Worm (Caenorhabditis elegans) whole organism, mixed stage, embryonic: ENCODE results near the gene rad-54.L2.

Experiments used
- M03D4.4 ChIP-seq: sonication (generic microtip); optimal IDR thresholded peaks from 2 replicates; lab custom pipeline; 2017; ENCODE audit warnings: mild to moderate bottlenecking, missing genetic modification characterization, missing compliant biosample characterization
- bed-3 ChIP-seq: fragments of 200-800 bp; sonication (Bioruptor generic); optimal IDR thresholded peaks from 3 replicates; lab custom pipeline; 2018; ENCODE audit warnings: mild to moderate bottlenecking, missing genetic modification characterization, moderate library complexity, missing compliant biosample characterization
- blmp-1 ChIP-seq: fragments of 150-350 bp; optimal IDR thresholded peaks from 2 replicates; lab custom pipeline; 2014; ENCODE audit warnings: missing biosample characterization, missing genetic modification characterization
- ceh-39 ChIP-seq: fragments of 150-350 bp; optimal IDR thresholded peaks from 2 replicates; lab custom pipeline; 2014; ENCODE audit warnings: missing biosample characterization, missing genetic modification characterization
- ceh-43 ChIP-seq: fragments of 200-800 bp; sonication (Bioruptor generic); optimal IDR thresholded peaks from 2 replicates; lab custom pipeline; 2018; ENCODE audit warnings: mild to moderate bottlenecking, missing genetic modification characterization, moderate library complexity, missing compliant biosample characterization
- ceh-83 ChIP-seq: fragments of 200-800 bp; sonication (Bioruptor generic); optimal IDR thresholded peaks from 2 replicates; lab custom pipeline; 2018; ENCODE audit warnings: mild to moderate bottlenecking, missing genetic modification characterization, missing compliant biosample characterization
- ces-1 ChIP-seq: fragments of 150-350 bp; optimal IDR thresholded peaks from 2 replicates; lab custom pipeline; 2014; ENCODE audit warnings: missing biosample characterization, missing genetic modification reagents, missing genetic modification characterization
- cnd-1 ChIP-seq: fragments of 200-800 bp; sonication (Bioruptor generic); optimal IDR thresholded peaks from 2 replicates; lab custom pipeline; 2018; ENCODE audit warnings: mild to moderate bottlenecking, missing genetic modification characterization, missing compliant biosample characterization
- elt-1 ChIP-seq: sonication (generic microtip); optimal IDR thresholded peaks from 2 replicates; lab custom pipeline; 2017; ENCODE audit warnings: missing genetic modification characterization, mild to moderate bottlenecking, missing compliant biosample characterization, antibody characterized with exemption, moderate library complexity, borderline replicate concordance; ENCODE audit not compliant: insufficient read depth
- flh-1 ChIP-seq: fragments of 200-800 bp; sonication (Bioruptor generic); optimal IDR thresholded peaks from 2 replicates; lab custom pipeline; 2018; ENCODE audit warnings: mild to moderate bottlenecking, missing genetic modification characterization, moderate library complexity, missing compliant biosample characterization
- ham-2 ChIP-seq: fragments of 200-800 bp; sonication (Bioruptor generic); optimal IDR thresholded peaks from 2 replicates; lab custom pipeline; 2018; ENCODE audit warnings: mild to moderate bottlenecking, missing genetic modification characterization, missing compliant biosample characterization
- hlh-1 ChIP-seq: fragments of 150-350 bp; optimal IDR thresholded peaks from 2 replicates; lab custom pipeline; 2014; ENCODE audit warnings: missing biosample characterization, missing genetic modification reagents, missing genetic modification characterization
- lin-13 ChIP-seq: fragments of 150-350 bp; optimal IDR thresholded peaks from 2 replicates; lab custom pipeline; 2014; ENCODE audit warnings: missing biosample characterization, missing genetic modification characterization
- lin-32 ChIP-seq: fragments of 200-800 bp; sonication (Bioruptor generic); optimal IDR thresholded peaks from 2 replicates; lab custom pipeline; 2018; ENCODE audit warnings: mild to moderate bottlenecking, missing genetic modification characterization, missing compliant biosample characterization
- lsy-2 ChIP-seq: fragments of 150-350 bp; optimal IDR thresholded peaks from 2 replicates; lab custom pipeline; 2014; ENCODE audit warnings: missing biosample characterization, missing genetic modification characterization
- mab-5 ChIP-seq: fragments of 150-350 bp; optimal IDR thresholded peaks from 2 replicates; lab custom pipeline; 2014; ENCODE audit warnings: missing biosample characterization, missing genetic modification characterization
- mls-2 ChIP-seq: sonication (generic microtip); optimal IDR thresholded peaks from 2 replicates; lab custom pipeline; 2016; ENCODE audit warnings: mild to moderate bottlenecking, missing genetic modification characterization, moderate library complexity, missing compliant biosample characterization
- nhr-12 ChIP-seq: fragments of 150-350 bp; optimal IDR thresholded peaks from 2 replicates; lab custom pipeline; 2014; ENCODE audit warnings: missing biosample characterization, missing genetic modification characterization
- nhr-2 ChIP-seq: fragments of 150-350 bp; optimal IDR thresholded peaks from 2 replicates; lab custom pipeline; 2014; ENCODE audit warnings: missing biosample characterization, missing genetic modification characterization
- nhr-237 ChIP-seq: fragments of 150-350 bp; optimal IDR thresholded peaks from 2 replicates; lab custom pipeline; 2014; ENCODE audit warnings: missing biosample characterization, missing genetic modification characterization
- nhr-28 ChIP-seq: fragments of 150-350 bp; optimal IDR thresholded peaks from 2 replicates; lab custom pipeline; 2014; ENCODE audit warnings: missing biosample characterization, missing genetic modification characterization
- pha-4 ChIP-seq: fragments of 150-350 bp; optimal IDR thresholded peaks from 2 replicates; lab custom pipeline; 2018; ENCODE audit warnings: missing biosample characterization, missing genetic modification reagents, missing genetic modification characterization
- sem-2 ChIP-seq: fragments of 200-800 bp; sonication (Bioruptor generic); optimal IDR thresholded peaks from 2 replicates; lab custom pipeline; 2018; ENCODE audit warnings: mild to moderate bottlenecking, missing genetic modification characterization, missing compliant biosample characterization
- snpc-4 ChIP-seq: fragments of 150-350 bp; optimal IDR thresholded peaks from 2 replicates; lab custom pipeline; 2014; ENCODE audit warnings: missing biosample characterization, missing genetic modification characterization
- tbx-8 ChIP-seq: fragments of 200-800 bp; sonication (Bioruptor generic); optimal IDR thresholded peaks from 2 replicates; lab custom pipeline; 2018; ENCODE audit warnings: mild to moderate bottlenecking, missing genetic modification characterization, moderate library complexity, missing compliant biosample characterization
- unc-120 ChIP-seq: sonication (generic microtip); optimal IDR thresholded peaks from 2 replicates; lab custom pipeline; 2017; ENCODE audit warnings: missing genetic modification characterization, missing compliant biosample characterization; ENCODE audit not compliant: poor library complexity, severe bottlenecking
- unc-39 ChIP-seq: fragments of 150-350 bp; optimal IDR thresholded peaks from 2 replicates; lab custom pipeline; 2014; ENCODE audit warnings: missing biosample characterization, missing genetic modification characterization
- unc-62 ChIP-seq: fragments of 150-350 bp; optimal IDR thresholded peaks from 2 replicates; lab custom pipeline; 2014; ENCODE audit warnings: missing biosample characterization, missing genetic modification reagents, missing genetic modification characterization
- zip-8 ChIP-seq: fragments of 150-350 bp; optimal IDR thresholded peaks from 2 replicates; lab custom pipeline; 2014; ENCODE audit warnings: missing biosample characterization, missing genetic modification characterization
- ztf-11 ChIP-seq: fragments of 150-350 bp; optimal IDR thresholded peaks from 2 replicates; lab custom pipeline; 2014; ENCODE audit warnings: missing biosample characterization, missing genetic modification characterization

The rad-54.L2 gene

ce11 chrIV:8892558-8892957 lies 1.3 kb upstream of the rad-54.L2 start, which contains the start of gene C27B7.2:
Gene C27B7.2, plus strand, starts transcription at chrIV:8892858.
- no peak for TF ChIP-seq M03D4.4 (tag; lab: Kevin White, UChicago)
- TF ChIP-seq unc-39, result no peak
- no peak for TF ChIP-seq sem-2 (GFP tag; lab: Kevin White, UChicago)
- TF ChIP-seq blmp-1, result no peak
- no peak for TF ChIP-seq ceh-39 (tag; lab: Kevin White, UChicago)

ce11 chrIV:8901346-8901745 lies 7.5 kb downstream of the rad-54.L2 start, which contains the start of gene C27B7.5:
Gene C27B7.5, plus strand, starts transcription at chrIV:8901646.
- TF ChIP-seq mls-2 (tag; lab: Kevin White, UChicago) (no peak), nhr-12 (no peak), lin-13 (no peak), sem-2 (GFP tag; lab: Kevin White, UChicago) (no peak), snpc-4 (no peak), ceh-39 (tag; lab: Kevin White, UChicago) (no peak), nhr-2 (tag; lab: Kevin White, UChicago) (no peak), lin-32 (GFP tag; lab: Kevin White, UChicago) (no peak), ham-2 (GFP tag; lab: Kevin White, UChicago) (no peak), ces-1 (GFP tag; lab: Kevin White, UChicago) (no peak), lsy-2 (no peak)

- TF ChIP-seq hlh-1 (tag; lab: Kevin White, UChicago) (no peak), pha-4 (tag; lab: Kevin White, UChicago) (no peak), unc-62 (GFP tag; lab: Kevin White, UChicago) (peak; percentile 43), ces-1 (GFP tag; lab: Kevin White, UChicago) (no peak), ztf-11 (tag; lab: Kevin White, UChicago) (no peak)
- TF ChIP-seq, all 35 proteins: peak for 1
Observed at ce11 chrIV:8906164-8906563, 12.3 kb downstream of the rad-54.L2 start, which contains the start of gene C27B7.6. Gene C27B7.6, minus strand, starts transcription at chrIV:8906345.

- TF ChIP-seq nhr-12, result no peak
- no peak for TF ChIP-seq ceh-83 (GFP tag; lab: Kevin White, UChicago)
- no peak for TF ChIP-seq ceh-39 (tag; lab: Kevin White, UChicago)
- TF ChIP-seq tbx-8, result no peak
- TF ChIP-seq nhr-28 (tag; lab: Kevin White, UChicago), result no peak
- no peak for TF ChIP-seq cnd-1
- no peak for TF ChIP-seq unc-120 (tag; lab: Kevin White, UChicago)
- TF ChIP-seq nhr-237 (tag; lab: Kevin White, UChicago), result no peak
- TF ChIP-seq unc-39, result no peak
- no peak for TF ChIP-seq elt-1 (tag; lab: Kevin White, UChicago)
- TF ChIP-seq mab-5 (tag; lab: Kevin White, UChicago), result no peak
- no peak for TF ChIP-seq flh-1
- no peak for TF ChIP-seq zip-8 (tag; lab: Kevin White, UChicago)
- no peak for TF ChIP-seq sem-2 (GFP tag; lab: Kevin White, UChicago)
- TF ChIP-seq pha-4 (tag; lab: Kevin White, UChicago), result no peak
- TF ChIP-seq unc-62 (GFP tag; lab: Kevin White, UChicago), result no peak
- TF ChIP-seq, all 35 proteins: peak for 0
Observed at ce11 chrIV:8906743-8907142, 12.9 kb downstream of the rad-54.L2 start, which contains the start of gene C27B7.7. Gene C27B7.7, plus strand, starts transcription at chrIV:8907043.

- TF ChIP-seq bed-3 (GFP tag; lab: Kevin White, UChicago) (no peak), zip-8 (tag; lab: Kevin White, UChicago) (peak; percentile 31)
Observed at ce11 chrIV:8914187-8914586, 20.3 kb downstream of the rad-54.L2 start.

- no peak for TF ChIP-seq unc-39
- no peak for TF ChIP-seq unc-120 (tag; lab: Kevin White, UChicago)
- TF ChIP-seq M03D4.4 (tag; lab: Kevin White, UChicago), result no peak
- TF ChIP-seq ceh-83 (GFP tag; lab: Kevin White, UChicago), result no peak
- TF ChIP-seq nhr-2 (tag; lab: Kevin White, UChicago), result no peak
- no peak for TF ChIP-seq nhr-28 (tag; lab: Kevin White, UChicago)
- TF ChIP-seq ceh-43 (GFP tag; lab: Kevin White, UChicago), result no peak
- no peak for TF ChIP-seq mls-2 (tag; lab: Kevin White, UChicago)
- TF ChIP-seq bed-3 (GFP tag; lab: Kevin White, UChicago), result no peak
- TF ChIP-seq pha-4 (tag; lab: Kevin White, UChicago), result no peak
- TF ChIP-seq ztf-11 (tag; lab: Kevin White, UChicago), result no peak
- no peak for TF ChIP-seq lsy-2
- no peak for TF ChIP-seq blmp-1
- no peak for TF ChIP-seq mab-5 (tag; lab: Kevin White, UChicago)
Observed at ce11 chrIV:8916010-8916409, 22.1 kb downstream of the rad-54.L2 start, which contains the start of gene C27B7.9. Gene C27B7.9, minus strand, starts transcription at chrIV:8916110.
